Fruit fly (Drosophila melanogaster) whole organism, pupa: ENCODE measurements around the gene Sap-r.

ENCODE experiments used
- CG10348 ChIP-seq: fragments of 200-800 bp; sonication (Bioruptor generic); IDR thresholded peaks from 2 replicates; pipeline ENCODE4 v1.3.6; 2022; ENCODE audit warnings: missing biosample characterization, missing genetic modification characterization
- CG12605 ChIP-seq: fragments of 200-800 bp; sonication (Bioruptor generic); IDR thresholded peaks from 2 replicates; pipeline ENCODE4 v1.3.6; 2022; ENCODE audit warnings: missing biosample characterization, missing genetic modification characterization
- CG13204 ChIP-seq: fragments of 200-800 bp; sonication (Bioruptor generic); optimal IDR thresholded peaks from 2 replicates; lab custom pipeline; 2018; ENCODE audit warnings: missing biosample characterization, mild to moderate bottlenecking, missing genetic modification characterization, moderate library complexity
- CG14655 ChIP-seq: fragments of 200-800 bp; sonication (Bioruptor generic); optimal IDR thresholded peaks from 3 replicates; lab custom pipeline; 2017; ENCODE audit warnings: mild to moderate bottlenecking, missing biosample characterization, missing genetic modification reagents, missing genetic modification characterization
- CG15710 ChIP-seq: fragments of 200-800 bp; sonication (Bioruptor generic); optimal IDR thresholded peaks from 2 replicates; lab custom pipeline; 2018; ENCODE audit warnings: missing biosample characterization, mild to moderate bottlenecking, missing genetic modification characterization, moderate library complexity
- CG17806 ChIP-seq: fragments of 200-800 bp; sonication (Bioruptor generic); optimal IDR thresholded peaks from 2 replicates; lab custom pipeline; 2018; ENCODE audit warnings: missing biosample characterization, mild to moderate bottlenecking, missing genetic modification characterization, moderate library complexity
- CG32121 ChIP-seq: fragments of 200-800 bp; sonication (Bioruptor generic); IDR thresholded peaks from 2 replicates; pipeline ENCODE4 v1.3.6; 2022; ENCODE audit warnings: missing biosample characterization, missing genetic modification characterization
- CG34367 ChIP-seq: fragments of 200-800 bp; sonication (Bioruptor generic); optimal IDR thresholded peaks from 2 replicates; lab custom pipeline; 2018; ENCODE audit warnings: missing biosample characterization, mild to moderate bottlenecking, missing genetic modification characterization
- CG4496 ChIP-seq: fragments of 200-800 bp; sonication (Bioruptor generic); IDR thresholded peaks from 3 replicates; pipeline ENCODE4 v1.3.6; 2022; ENCODE audit warnings: missing biosample characterization, missing genetic modification characterization
- CG8159 ChIP-seq: fragments of 200-800 bp; sonication (Bioruptor generic); optimal IDR thresholded peaks from 3 replicates; lab custom pipeline; 2018; ENCODE audit warnings: missing biosample characterization, mild to moderate bottlenecking, missing genetic modification characterization, moderate library complexity
- CG8301 ChIP-seq: fragments of 200-800 bp; sonication (Bioruptor generic); optimal IDR thresholded peaks from 2 replicates; lab custom pipeline; 2018; ENCODE audit warnings: missing biosample characterization, mild to moderate bottlenecking, missing genetic modification characterization
- CG9948 ChIP-seq: fragments of 200-800 bp; sonication (Bioruptor generic); optimal IDR thresholded peaks from 2 replicates; lab custom pipeline; 2018; ENCODE audit warnings: missing biosample characterization, mild to moderate bottlenecking, missing genetic modification characterization, moderate library complexity
- D1 ChIP-seq: fragments of 200-800 bp; sonication (Bioruptor generic); optimal IDR thresholded peaks from 2 replicates; lab custom pipeline; 2018; ENCODE audit warnings: missing biosample characterization, mild to moderate bottlenecking, missing genetic modification characterization, moderate library complexity
- EcR ChIP-seq: fragments of 200-800 bp; sonication (Bioruptor generic); optimal IDR thresholded peaks from 3 replicates; lab custom pipeline; 2019; ENCODE audit warnings: missing biosample characterization, missing genetic modification characterization, mild to moderate bottlenecking, moderate library complexity, missing genetic modification reagents
- Ets98B ChIP-seq: fragments of 200-800 bp; sonication (Bioruptor generic); IDR thresholded peaks from 2 replicates; pipeline ENCODE4 v1.3.6; 2022; ENCODE audit warnings: missing biosample characterization, missing genetic modification characterization
- Pif1A ChIP-seq: fragments of 200-800 bp; sonication (Bioruptor generic); optimal IDR thresholded peaks from 3 replicates; lab custom pipeline; 2016; ENCODE audit warnings: missing biosample characterization, missing genetic modification characterization
- Pif1B ChIP-seq: fragments of 200-800 bp; sonication (Bioruptor generic); optimal IDR thresholded peaks from 3 replicates; lab custom pipeline; 2016; ENCODE audit warnings: missing biosample characterization, missing genetic modification characterization
- Snoo ChIP-seq: fragments of 200-800 bp; sonication (Bioruptor generic); optimal IDR thresholded peaks from 3 replicates; lab custom pipeline; 2017; ENCODE audit warnings: missing biosample characterization, mild to moderate bottlenecking, missing genetic modification characterization, inconsistent platforms
- fd96Ca ChIP-seq: fragments of 200-800 bp; sonication (Bioruptor generic); IDR thresholded peaks from 3 replicates; pipeline ENCODE4 v1.3.6; 2022; ENCODE audit warnings: missing biosample characterization, missing genetic modification characterization
- gl ChIP-seq: fragments of 200-800 bp; sonication (Bioruptor generic); optimal IDR thresholded peaks from 2 replicates; lab custom pipeline; 2018; ENCODE audit warnings: missing biosample characterization, mild to moderate bottlenecking, missing genetic modification characterization
- rn ChIP-seq: fragments of 200-800 bp; sonication (Bioruptor generic); IDR thresholded peaks from 2 replicates; pipeline ENCODE4 v1.3.6; 2022; ENCODE audit warnings: missing biosample characterization, missing genetic modification characterization

Sap-r gene

dm6 chr3R:30893738-30894137, 4.9 kb upstream of the Sap-r start, which contains the start of gene Cyp4c3:
Gene Cyp4c3 (plus strand): TSS chr3R:30894038.
- TF ChIP-seq gl (tag; lab: Kevin White, UChicago) (no peak), EcR (GFP tag; lab: Kevin White, UChicago) (no peak), CG4496 (no peak), CG8301 (tag; lab: Kevin White, UChicago) (no peak), D1 (no peak), Snoo (no peak), CG17806 (tag; lab: Kevin White, UChicago) (no peak), rn (GFP tag; lab: Robert Waterston, UW) (no peak), CG34367 (tag; lab: Kevin White, UChicago) (no peak), Pif1A (GFP tag; lab: Kevin White, UChicago) (no peak), CG8159 (no peak), Ets98B (GFP tag; lab: Robert Waterston, UW) (no peak), CG10348 (no peak), CG14655 (no peak), CG15710 (tag; lab: Kevin White, UChicago) (no peak), CG12605 (GFP tag; lab: Robert Waterston, UW) (no peak)
- TF ChIP-seq, all 21 proteins: peak for 0

dm6 chr3R:30890045-30890444, 1.2 kb upstream of the Sap-r start:
- TF ChIP-seq CG32121 (GFP tag; lab: Robert Waterston, UW): peak; percentile 49; the same call in 1 of the 2 replicates
- peak; percentile 36 for TF ChIP-seq Pif1A (GFP tag; lab: Kevin White, UChicago)
- TF ChIP-seq Ets98B (GFP tag; lab: Robert Waterston, UW): peak; percentile 65
- no peak for TF ChIP-seq rn (GFP tag; lab: Robert Waterston, UW)
- TF ChIP-seq CG10348: peak; percentile 39; the same call in 1 of the 2 replicates
- TF ChIP-seq CG9948 (tag; lab: Kevin White, UChicago): no peak
- no peak for TF ChIP-seq CG13204
- TF ChIP-seq CG8159: no peak
- no peak for TF ChIP-seq Snoo
- TF ChIP-seq EcR (GFP tag; lab: Kevin White, UChicago): no peak
- TF ChIP-seq D1: no peak
- peak; percentile 55 for TF ChIP-seq CG14655
- no peak for TF ChIP-seq CG34367 (tag; lab: Kevin White, UChicago)
- TF ChIP-seq Pif1B (GFP tag; lab: Kevin White, UChicago): no peak
- no peak for TF ChIP-seq CG12605 (GFP tag; lab: Robert Waterston, UW)
- peak; percentile 84 for TF ChIP-seq fd96Ca (GFP tag; lab: Robert Waterston, UW)
- peak; percentile 21 for TF ChIP-seq CG17806 (tag; lab: Kevin White, UChicago)
- TF ChIP-seq CG4496: peak; percentile 87
- TF ChIP-seq gl (tag; lab: Kevin White, UChicago): no peak
- no peak for TF ChIP-seq CG15710 (tag; lab: Kevin White, UChicago)
- peak; percentile 63 for TF ChIP-seq CG8301 (tag; lab: Kevin White, UChicago)

dm6 chr3R:30887711-30888549, 932 bp downstream of the Sap-r start:
- peak; percentile 44 for TF ChIP-seq gl (tag; lab: Kevin White, UChicago)
- TF ChIP-seq Pif1B (GFP tag; lab: Kevin White, UChicago): peak; percentile 79
- TF ChIP-seq Snoo: peak; percentile 83
- TF ChIP-seq CG14655: peak; percentile 77
- TF ChIP-seq CG17806 (tag; lab: Kevin White, UChicago): peak; percentile 71
- TF ChIP-seq CG12605 (GFP tag; lab: Robert Waterston, UW): peak; percentile 53; the same call in 1 of the 2 replicates
- peak; percentile 70 for TF ChIP-seq CG34367 (tag; lab: Kevin White, UChicago)
- TF ChIP-seq Ets98B (GFP tag; lab: Robert Waterston, UW): peak; percentile 90
- peak; percentile 67 for TF ChIP-seq CG8159
- peak; percentile 62 for TF ChIP-seq rn (GFP tag; lab: Robert Waterston, UW)
- TF ChIP-seq CG15710 (tag; lab: Kevin White, UChicago): peak; percentile 78
- peak; percentile 71 for TF ChIP-seq CG8301 (tag; lab: Kevin White, UChicago)
- peak; percentile 77 for TF ChIP-seq Pif1A (GFP tag; lab: Kevin White, UChicago)
- peak; percentile 92 for TF ChIP-seq fd96Ca (GFP tag; lab: Robert Waterston, UW)
- TF ChIP-seq CG13204: no peak
- peak; percentile 93 for TF ChIP-seq CG4496
- peak; percentile 84 for TF ChIP-seq CG32121 (GFP tag; lab: Robert Waterston, UW)
- TF ChIP-seq EcR (GFP tag; lab: Kevin White, UChicago): no peak
- TF ChIP-seq D1: no peak
- peak; percentile 64 for TF ChIP-seq CG9948 (tag; lab: Kevin White, UChicago)
- TF ChIP-seq CG10348: peak; percentile 41; the same call in 1 of the 2 replicates

DNA sequence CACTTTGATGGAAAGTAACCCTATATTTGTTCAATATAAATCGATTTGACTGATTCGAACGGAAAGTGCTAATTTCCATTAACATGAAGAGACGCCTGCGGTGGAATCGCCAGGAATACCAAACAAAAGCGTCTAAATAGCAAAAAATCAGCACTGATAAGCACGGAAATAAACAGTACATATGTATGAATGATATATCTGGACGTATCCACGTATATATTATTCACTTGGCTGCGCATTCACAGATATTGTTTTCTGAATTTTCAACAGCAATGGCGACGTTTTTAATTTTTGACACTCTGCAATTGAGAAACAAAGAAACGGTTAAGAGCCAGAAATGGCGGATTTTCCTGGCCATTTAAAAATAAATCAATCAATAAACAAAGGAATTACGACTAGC, 1.6 kb downstream of the Sap-r start:
- TF ChIP-seq Snoo: no peak
- no peak for TF ChIP-seq CG14655
- no peak for TF ChIP-seq CG12605 (GFP tag; lab: Robert Waterston, UW)
- TF ChIP-seq CG8301 (tag; lab: Kevin White, UChicago): no peak
- TF ChIP-seq Ets98B (GFP tag; lab: Robert Waterston, UW): no peak
- no peak for TF ChIP-seq CG17806 (tag; lab: Kevin White, UChicago)
- no peak for TF ChIP-seq EcR (GFP tag; lab: Kevin White, UChicago)
- TF ChIP-seq CG9948 (tag; lab: Kevin White, UChicago): no peak
- TF ChIP-seq rn (GFP tag; lab: Robert Waterston, UW): no peak

DNA sequence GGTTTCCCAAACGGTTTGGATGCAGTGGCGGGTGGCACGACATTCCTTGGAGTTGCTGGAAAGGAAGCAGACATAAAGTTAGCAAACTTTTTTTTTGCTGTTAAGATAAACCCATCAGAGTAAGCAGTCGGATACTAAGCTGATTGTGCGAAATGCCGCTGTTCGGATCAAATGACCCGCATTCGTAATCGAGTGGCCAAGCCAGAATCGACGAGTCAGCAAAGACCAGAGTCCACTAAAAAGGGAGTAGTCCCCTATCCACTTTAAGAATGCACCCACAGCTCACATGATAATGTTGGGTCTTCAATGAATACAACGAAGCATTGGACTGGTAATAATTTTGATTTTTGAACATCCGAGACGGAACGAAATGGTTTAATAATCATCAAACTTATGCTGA, 2.0 kb downstream of the Sap-r start:
- TF ChIP-seq Pif1B (GFP tag; lab: Kevin White, UChicago) (no peak), D1 (no peak), Pif1A (GFP tag; lab: Kevin White, UChicago) (no peak)
